Worm (Caenorhabditis elegans) whole organism, young adult: ENCODE data around the gene sri-48.

Source experiments
- B0336.3 ChIP-seq: fragments of 200-800 bp; sonication (Bioruptor generic); IDR thresholded peaks from 2 replicates; pipeline ENCODE4 v1.3.6; 2022; ENCODE audit warnings: missing genetic modification characterization, missing compliant biosample characterization
- dpff-1 ChIP-seq: sonication (generic microtip); optimal IDR thresholded peaks from 2 replicates; lab custom pipeline; 2017; ENCODE audit warnings: mild to moderate bottlenecking, missing genetic modification characterization, missing compliant biosample characterization
- let-526 ChIP-seq: fragments of 200-800 bp; sonication (Bioruptor generic); IDR thresholded peaks from 2 replicates; pipeline ENCODE4 v1.3.6; 2022; ENCODE audit warnings: missing genetic modification reagents, missing genetic modification characterization, missing compliant biosample characterization
- nhr-120 ChIP-seq: fragments of 200-800 bp; sonication (Bioruptor generic); IDR thresholded peaks from 2 replicates; pipeline ENCODE4 v1.3.6; 2022; ENCODE audit warnings: missing genetic modification characterization, missing compliant biosample characterization
- nhr-90 ChIP-seq: sonication (generic microtip); optimal IDR thresholded peaks from 2 replicates; lab custom pipeline; 2016; ENCODE audit warnings: missing genotype, mild to moderate bottlenecking, missing genetic modification characterization, missing compliant biosample characterization

DNA sequence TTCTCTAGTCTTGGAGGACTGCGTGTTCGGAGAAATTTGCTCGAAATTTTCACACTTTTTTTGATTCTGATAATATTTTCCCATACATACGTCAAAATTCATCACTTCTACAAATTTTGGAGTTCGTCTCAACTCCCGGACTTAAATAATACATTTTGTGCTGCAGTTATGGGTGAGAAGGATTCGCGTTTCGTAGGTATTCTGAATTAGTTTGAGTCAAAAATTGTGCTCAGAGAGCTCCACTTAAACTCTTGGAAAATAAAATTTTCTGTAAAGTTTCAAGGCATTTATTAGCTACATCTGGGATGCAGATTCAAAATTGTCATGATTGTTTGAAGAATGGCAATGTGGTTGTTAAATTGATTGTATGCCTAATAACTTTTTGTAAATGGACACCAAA lies 12.8 kb upstream of the sri-48 start, which contains the start of gene ZC239.4:
- TF ChIP-seq B0336.3 (GFP tag; lab: Robert Waterston, UW) = no peak
- no peak for TF ChIP-seq let-526 (GFP tag; lab: Robert Waterston, UW)
- TF ChIP-seq nhr-90 (tag; lab: Kevin White, UChicago) = no peak
- no peak for TF ChIP-seq nhr-120 (GFP tag; lab: Robert Waterston, UW)
- TF ChIP-seq dpff-1 (tag; lab: Kevin White, UChicago) = no peak
